Worm (Caenorhabditis elegans) whole organism, mixed stage, embryonic: ENCODE measurements around the gene nhr-290.
"Not testable (repeated sequence)": the region's sequence is repeated elsewhere in the genome, so short reads cannot be mapped to it uniquely, and the experiment has no call there.

ENCODE experiments used
- M03D4.4 ChIP-seq: sonication (generic microtip); optimal IDR thresholded peaks from 2 replicates; lab custom pipeline; 2017; ENCODE audit warnings: mild to moderate bottlenecking, missing genetic modification characterization, missing compliant biosample characterization
- bed-3 ChIP-seq: fragments of 200-800 bp; sonication (Bioruptor generic); optimal IDR thresholded peaks from 3 replicates; lab custom pipeline; 2018; ENCODE audit warnings: mild to moderate bottlenecking, missing genetic modification characterization, moderate library complexity, missing compliant biosample characterization
- blmp-1 ChIP-seq: fragments of 150-350 bp; optimal IDR thresholded peaks from 2 replicates; lab custom pipeline; 2014; ENCODE audit warnings: missing biosample characterization, missing genetic modification characterization
- ceh-43 ChIP-seq: fragments of 200-800 bp; sonication (Bioruptor generic); optimal IDR thresholded peaks from 2 replicates; lab custom pipeline; 2018; ENCODE audit warnings: mild to moderate bottlenecking, missing genetic modification characterization, moderate library complexity, missing compliant biosample characterization
- ceh-83 ChIP-seq: fragments of 200-800 bp; sonication (Bioruptor generic); optimal IDR thresholded peaks from 2 replicates; lab custom pipeline; 2018; ENCODE audit warnings: mild to moderate bottlenecking, missing genetic modification characterization, missing compliant biosample characterization
- ces-1 ChIP-seq: fragments of 150-350 bp; optimal IDR thresholded peaks from 2 replicates; lab custom pipeline; 2014; ENCODE audit warnings: missing biosample characterization, missing genetic modification reagents, missing genetic modification characterization
- drap-1 ChIP-seq: fragments of 200-800 bp; sonication (Bioruptor generic); optimal IDR thresholded peaks from 3 replicates; lab custom pipeline; 2018; ENCODE audit warnings: mild to moderate bottlenecking, missing genetic modification characterization, missing compliant biosample characterization
- elt-1 ChIP-seq: sonication (generic microtip); optimal IDR thresholded peaks from 2 replicates; lab custom pipeline; 2017; ENCODE audit warnings: missing genetic modification characterization, mild to moderate bottlenecking, missing compliant biosample characterization, antibody characterized with exemption, moderate library complexity, borderline replicate concordance; ENCODE audit not compliant: insufficient read depth
- elt-3 ChIP-seq: fragments of 150-350 bp; optimal IDR thresholded peaks from 2 replicates; lab custom pipeline; 2014; ENCODE audit warnings: missing biosample characterization, missing genetic modification characterization
- flh-1 ChIP-seq: fragments of 200-800 bp; sonication (Bioruptor generic); optimal IDR thresholded peaks from 2 replicates; lab custom pipeline; 2018; ENCODE audit warnings: mild to moderate bottlenecking, missing genetic modification characterization, moderate library complexity, missing compliant biosample characterization
- ham-2 ChIP-seq: fragments of 200-800 bp; sonication (Bioruptor generic); optimal IDR thresholded peaks from 2 replicates; lab custom pipeline; 2018; ENCODE audit warnings: mild to moderate bottlenecking, missing genetic modification characterization, missing compliant biosample characterization
- hlh-1 ChIP-seq: fragments of 150-350 bp; optimal IDR thresholded peaks from 2 replicates; lab custom pipeline; 2014; ENCODE audit warnings: missing biosample characterization, missing genetic modification reagents, missing genetic modification characterization
- lin-13 ChIP-seq: fragments of 150-350 bp; optimal IDR thresholded peaks from 2 replicates; lab custom pipeline; 2014; ENCODE audit warnings: missing biosample characterization, missing genetic modification characterization
- lin-32 ChIP-seq: fragments of 200-800 bp; sonication (Bioruptor generic); optimal IDR thresholded peaks from 2 replicates; lab custom pipeline; 2018; ENCODE audit warnings: mild to moderate bottlenecking, missing genetic modification characterization, missing compliant biosample characterization
- lsy-2 ChIP-seq: fragments of 150-350 bp; optimal IDR thresholded peaks from 2 replicates; lab custom pipeline; 2014; ENCODE audit warnings: missing biosample characterization, missing genetic modification characterization
- mab-5 ChIP-seq: fragments of 150-350 bp; optimal IDR thresholded peaks from 2 replicates; lab custom pipeline; 2014; ENCODE audit warnings: missing biosample characterization, missing genetic modification characterization
- mep-1 ChIP-seq: fragments of 150-350 bp; optimal IDR thresholded peaks from 2 replicates; lab custom pipeline; 2017; ENCODE audit warnings: missing biosample characterization, missing genetic modification reagents, missing genetic modification characterization, inconsistent platforms
- nhr-12 ChIP-seq: fragments of 150-350 bp; optimal IDR thresholded peaks from 2 replicates; lab custom pipeline; 2014; ENCODE audit warnings: missing biosample characterization, missing genetic modification characterization
- nhr-2 ChIP-seq: fragments of 150-350 bp; optimal IDR thresholded peaks from 2 replicates; lab custom pipeline; 2014; ENCODE audit warnings: missing biosample characterization, missing genetic modification characterization
- nhr-237 ChIP-seq: fragments of 150-350 bp; optimal IDR thresholded peaks from 2 replicates; lab custom pipeline; 2014; ENCODE audit warnings: missing biosample characterization, missing genetic modification characterization
- nhr-28 ChIP-seq: fragments of 150-350 bp; optimal IDR thresholded peaks from 2 replicates; lab custom pipeline; 2014; ENCODE audit warnings: missing biosample characterization, missing genetic modification characterization
- nhr-76 ChIP-seq: sonication (generic microtip); optimal IDR thresholded peaks from 2 replicates; lab custom pipeline; 2017; ENCODE audit warnings: missing biosample characterization, missing genetic modification characterization
- snpc-4 ChIP-seq: fragments of 150-350 bp; optimal IDR thresholded peaks from 2 replicates; lab custom pipeline; 2014; ENCODE audit warnings: missing biosample characterization, missing genetic modification characterization
- sptf-1 ChIP-seq: sonication (generic microtip); optimal IDR thresholded peaks from 2 replicates; lab custom pipeline; 2017; ENCODE audit warnings: mild to moderate bottlenecking, missing genetic modification characterization, moderate library complexity, missing compliant biosample characterization
- tbx-8 ChIP-seq: fragments of 200-800 bp; sonication (Bioruptor generic); optimal IDR thresholded peaks from 2 replicates; lab custom pipeline; 2018; ENCODE audit warnings: mild to moderate bottlenecking, missing genetic modification characterization, moderate library complexity, missing compliant biosample characterization
- unc-120 ChIP-seq: sonication (generic microtip); optimal IDR thresholded peaks from 2 replicates; lab custom pipeline; 2017; ENCODE audit warnings: missing genetic modification characterization, missing compliant biosample characterization; ENCODE audit not compliant: poor library complexity, severe bottlenecking
- unc-39 ChIP-seq: fragments of 150-350 bp; optimal IDR thresholded peaks from 2 replicates; lab custom pipeline; 2014; ENCODE audit warnings: missing biosample characterization, missing genetic modification characterization
- unc-62 ChIP-seq: fragments of 150-350 bp; optimal IDR thresholded peaks from 2 replicates; lab custom pipeline; 2014; ENCODE audit warnings: missing biosample characterization, missing genetic modification reagents, missing genetic modification characterization
- zip-8 ChIP-seq: fragments of 150-350 bp; optimal IDR thresholded peaks from 2 replicates; lab custom pipeline; 2014; ENCODE audit warnings: missing biosample characterization, missing genetic modification characterization
- ztf-11 ChIP-seq: fragments of 150-350 bp; optimal IDR thresholded peaks from 2 replicates; lab custom pipeline; 2014; ENCODE audit warnings: missing biosample characterization, missing genetic modification characterization

The nhr-290 gene

ce11 chrV:2589834-2590233 lies 15.9 kb downstream of the nhr-290 start:
- TF ChIP-seq lin-13 (tag; lab: Kevin White, UChicago) = no peak
- no peak for TF ChIP-seq sptf-1
- TF ChIP-seq zip-8 (tag; lab: Kevin White, UChicago) = no peak
- no peak for TF ChIP-seq nhr-76 (tag; lab: Kevin White, UChicago)
- TF ChIP-seq ces-1 (GFP tag; lab: Kevin White, UChicago) = no peak
- TF ChIP-seq mab-5 (tag; lab: Kevin White, UChicago) = no peak

ce11 chrV:2592173-2592676 lies 18.2 kb downstream of the nhr-290 start, which contains the start of gene irg-3:
TSS of gene irg-3 (plus strand) at chrV:2592591.
- no peak for TF ChIP-seq elt-3 (tag; lab: Kevin White, UChicago)

- TF ChIP-seq tbx-8 (GFP tag; lab: Kevin White, UChicago) = no peak
- TF ChIP-seq nhr-12 (tag; lab: Kevin White, UChicago) = no peak
- no peak for TF ChIP-seq nhr-2 (tag; lab: Kevin White, UChicago)
- TF ChIP-seq bed-3 (GFP tag; lab: Kevin White, UChicago) = no peak
- no peak for TF ChIP-seq unc-120 (tag; lab: Kevin White, UChicago)
- TF ChIP-seq ceh-43 (GFP tag; lab: Kevin White, UChicago) = no peak
- TF ChIP-seq ham-2 (GFP tag; lab: Kevin White, UChicago) = no peak
- TF ChIP-seq nhr-28 = no peak
- TF ChIP-seq M03D4.4 = no peak
- TF ChIP-seq ceh-83 (GFP tag; lab: Kevin White, UChicago) = no peak
- no peak for TF ChIP-seq hlh-1
- no peak for TF ChIP-seq elt-1 (tag; lab: Kevin White, UChicago)
- TF ChIP-seq mab-5 (tag; lab: Kevin White, UChicago) = no peak
- TF ChIP-seq lin-32 (GFP tag; lab: Kevin White, UChicago) = no peak
- TF ChIP-seq ztf-11 (tag; lab: Kevin White, UChicago) = no peak
These were observed 21.7 kb downstream of the nhr-290 start for ce11 chrV:2595720-2596119.

- TF ChIP-seq nhr-2, mep-1, lin-13 (tag; lab: Kevin White, UChicago): not testable (repeated sequence)
These were observed 24.8 kb downstream of the nhr-290 start, which contains the start of gene F53E10.5 for ce11 chrV:2598830-2599229. TSS of gene F53E10.5 (minus strand) at chrV:2598930.

- TF ChIP-seq unc-120 (tag; lab: Kevin White, UChicago) (peak; percentile 38), ces-1 (GFP tag; lab: Kevin White, UChicago) (peak; percentile 36), mep-1 (tag; lab: Kevin White, UChicago) (peak; percentile 48), bed-3 (GFP tag; lab: Kevin White, UChicago) (no peak), drap-1 (no peak), lsy-2 (tag; lab: Kevin White, UChicago) (peak; percentile 38), hlh-1 (no peak), nhr-2 (tag; lab: Kevin White, UChicago) (no peak), nhr-237 (tag; lab: Kevin White, UChicago) (peak; percentile 63)
These were observed 26.6 kb downstream of the nhr-290 start for ce11 chrV:2600543-2600942.

ce11 chrV:2601817-2602216 lies 27.8 kb downstream of the nhr-290 start:
- TF ChIP-seq zip-8 (tag; lab: Kevin White, UChicago) = no peak
- TF ChIP-seq mep-1 (tag; lab: Kevin White, UChicago) = no peak
- no peak for TF ChIP-seq lin-13 (tag; lab: Kevin White, UChicago)
- TF ChIP-seq nhr-76 (tag; lab: Kevin White, UChicago) = no peak
- no peak for TF ChIP-seq ztf-11 (tag; lab: Kevin White, UChicago)
- TF ChIP-seq lin-32 (GFP tag; lab: Kevin White, UChicago) = no peak
- no peak for TF ChIP-seq lsy-2 (tag; lab: Kevin White, UChicago)
- no peak for TF ChIP-seq mab-5 (tag; lab: Kevin White, UChicago)
- TF ChIP-seq unc-62 (GFP tag; lab: Kevin White, UChicago) = no peak
- no peak for TF ChIP-seq flh-1 (GFP tag; lab: Kevin White, UChicago)
- TF ChIP-seq blmp-1 = no peak
- no peak for TF ChIP-seq unc-39 (tag; lab: Kevin White, UChicago)
- TF ChIP-seq nhr-28 = no peak
- TF ChIP-seq nhr-2 (tag; lab: Kevin White, UChicago) = no peak
- no peak for TF ChIP-seq sptf-1
- no peak for TF ChIP-seq ham-2 (GFP tag; lab: Kevin White, UChicago)
- no peak for TF ChIP-seq snpc-4 (tag; lab: Kevin White, UChicago)
- no peak for TF ChIP-seq nhr-12 (tag; lab: Kevin White, UChicago)
